Worm (Caenorhabditis elegans) whole organism, dauer: Measurements from ENCODE around the gene try-11.
"Not testable (repeated sequence)": the region's sequence is repeated elsewhere in the genome, so short reads cannot be mapped to it uniquely, and the experiment has no call there.

Source experiments
- unc-62 ChIP-seq: sonication (generic microtip); optimal IDR thresholded peaks from 2 replicates; lab custom pipeline; 2017; ENCODE audit warnings: missing biosample characterization, missing genetic modification reagents, missing genetic modification characterization

Gene try-11

DNA sequence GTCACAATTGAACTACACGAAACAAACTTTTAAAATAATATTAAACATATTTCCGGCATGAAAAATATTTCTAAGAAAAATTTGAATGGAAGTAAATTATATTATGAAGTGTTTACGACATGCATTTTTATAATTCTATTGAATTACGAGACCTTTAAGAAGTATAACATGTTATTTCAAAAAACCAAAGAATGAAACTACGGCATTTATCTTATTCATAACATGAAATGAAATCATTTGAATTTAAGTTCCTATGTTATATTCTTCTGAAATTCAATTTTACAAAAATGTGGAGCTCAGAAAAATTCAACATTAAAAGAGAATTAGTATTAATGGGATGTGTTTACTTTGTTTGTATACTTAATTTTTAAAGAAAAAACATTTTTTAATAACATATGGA is 20.5 kb upstream of the try-11 start, which contains the start of gene srw-71:
Gene srw-71 (minus strand): TSS at position 101 of the 400 bp plus-strand sequence.
- no peak for TF ChIP-seq unc-62 (GFP tag; lab: Kevin White, UChicago)

DNA sequence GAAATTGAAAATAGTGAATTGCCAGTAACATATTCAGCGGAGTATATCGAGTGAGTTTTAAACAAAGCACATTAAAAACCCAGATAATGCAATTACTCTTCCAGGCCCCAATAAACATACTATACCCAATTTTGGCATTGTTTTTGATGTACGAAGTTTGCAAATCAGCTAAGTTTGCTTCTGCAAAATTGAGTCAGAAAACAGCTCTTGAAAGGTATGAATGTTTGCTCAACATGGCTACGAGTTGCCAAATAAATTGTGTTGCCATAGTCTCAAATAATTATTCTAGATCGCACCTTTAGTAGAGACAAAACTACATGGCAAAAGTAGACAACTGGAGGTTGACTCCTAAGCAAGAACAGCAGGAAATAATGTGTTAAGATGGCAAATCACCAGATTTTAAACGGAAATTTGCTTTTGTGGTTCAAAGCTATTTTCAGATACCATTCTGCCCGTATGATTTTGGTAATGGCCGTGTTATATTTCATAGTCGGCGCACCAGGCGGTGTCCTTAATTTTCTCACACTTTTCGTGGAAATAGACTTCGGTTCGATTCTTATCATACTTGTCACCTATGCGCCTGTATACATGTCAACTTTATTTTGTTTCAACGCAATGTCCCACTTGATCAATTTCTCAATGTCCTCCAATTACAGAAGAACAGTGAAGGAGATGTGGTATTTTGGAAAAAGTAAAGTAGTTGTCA is 18.9 kb upstream of the try-11 start:
- TF ChIP-seq unc-62 (GFP tag; lab: Kevin White, UChicago), result no peak

ce11 chrV:7434805-7435363 is 16.6 kb upstream of the try-11 start:
- no peak for TF ChIP-seq unc-62 (GFP tag; lab: Kevin White, UChicago)

- no peak for TF ChIP-seq unc-62 (GFP tag; lab: Kevin White, UChicago)
Observed at ce11 chrV:7435376-7436204, 15.9 kb upstream of the try-11 start, which contains the start of the genes ddo-2 and F25E5.8. ddo-2 (minus strand) TSS chrV:7435705. F25E5.8 (plus strand) TSS chrV:7435930.

DNA sequence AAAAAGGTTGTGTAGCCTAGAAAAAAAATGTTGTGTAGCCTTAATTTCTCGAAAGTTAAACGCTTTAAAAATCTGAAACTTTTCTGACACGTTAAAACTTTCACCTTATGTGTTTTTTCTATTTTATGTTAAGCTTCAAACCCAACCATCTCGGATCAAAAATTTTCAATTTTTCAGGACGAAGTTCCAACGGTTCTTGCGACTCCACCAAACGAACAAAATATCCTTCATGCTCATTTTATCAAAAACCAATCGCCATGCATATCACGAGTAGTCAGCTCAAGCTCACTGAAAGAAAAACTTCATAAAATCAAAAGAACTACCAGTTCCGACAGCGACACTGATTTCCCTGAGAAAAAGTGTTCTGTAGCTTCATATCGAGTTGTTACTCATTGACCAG is 15.0 kb upstream of the try-11 start:
- TF ChIP-seq unc-62 (GFP tag; lab: Kevin White, UChicago), result no peak

DNA sequence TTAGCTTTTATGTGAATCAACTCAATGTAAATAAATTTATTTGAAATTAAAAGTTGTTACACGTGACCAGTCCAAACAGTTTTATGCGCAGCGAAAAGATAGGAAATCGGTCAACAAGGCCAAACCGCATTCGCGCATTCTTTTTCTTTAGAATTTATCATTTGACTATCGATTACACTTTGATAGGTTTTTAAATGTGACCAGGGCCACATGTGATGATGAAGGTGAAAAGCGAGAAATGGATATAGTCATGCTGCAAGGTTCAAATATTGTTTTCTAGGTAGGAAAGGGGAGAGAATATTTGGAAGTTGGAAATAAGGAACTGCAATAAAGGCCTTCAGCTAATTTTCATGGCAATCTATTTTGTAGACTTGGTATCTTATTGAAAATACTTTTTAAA is 14.6 kb upstream of the try-11 start:
- TF ChIP-seq unc-62 (GFP tag; lab: Kevin White, UChicago), result no peak

DNA sequence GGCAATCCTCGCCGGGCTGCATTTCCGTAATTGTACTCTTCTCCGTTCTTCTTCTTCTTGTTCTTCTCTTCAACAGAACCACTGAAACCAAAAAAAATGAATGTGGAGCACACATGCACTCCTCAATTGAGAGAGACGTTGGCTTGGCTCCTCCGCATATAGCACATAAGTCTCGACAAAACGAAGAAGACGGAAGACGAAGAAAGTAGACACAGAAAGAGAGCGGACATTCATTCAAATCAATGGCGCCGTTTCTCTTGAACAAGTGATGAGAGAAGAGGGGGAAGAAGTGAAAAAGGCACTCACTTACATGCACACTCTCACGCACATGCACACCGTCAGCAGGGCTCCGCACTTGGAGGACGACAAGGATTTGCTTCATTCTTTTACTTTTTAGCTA is 14.0 kb upstream of the try-11 start, which contains the start of gene F25E5.9:
Gene F25E5.9 (minus strand): TSS at position 382 of the 400 bp plus-strand sequence.
- no peak for TF ChIP-seq unc-62 (GFP tag; lab: Kevin White, UChicago)

DNA sequence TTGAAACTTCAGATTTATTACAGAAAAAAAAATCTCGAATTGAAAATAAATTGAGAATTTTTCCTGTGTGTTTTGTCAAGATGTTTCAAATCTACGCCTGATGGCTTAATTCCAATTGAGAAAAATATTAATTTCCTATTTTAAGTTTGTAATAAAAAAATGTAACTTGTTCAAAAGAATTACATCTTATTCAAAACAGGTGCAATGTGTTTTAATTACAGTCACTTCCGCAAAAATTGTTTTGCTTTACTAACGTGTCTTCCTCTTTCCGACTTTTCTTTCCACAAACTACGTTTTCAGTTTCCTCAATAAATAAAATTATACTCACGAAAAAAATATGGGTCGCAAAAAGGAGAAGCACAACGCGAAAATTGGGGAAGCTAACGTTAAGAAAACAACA is 13.5 kb upstream of the try-11 start, which contains the start of gene F25E5.16:
Gene F25E5.16 (plus strand): TSS at position 301 of the 400 bp plus-strand sequence.
- TF ChIP-seq unc-62 (GFP tag; lab: Kevin White, UChicago), result no peak

- no peak for TF ChIP-seq unc-62 (GFP tag; lab: Kevin White, UChicago)
Observed at ce11 chrV:7439807-7440206, 11.7 kb upstream of the try-11 start, which contains the start of gene try-13. try-13 (plus strand) TSS chrV:7440107.

DNA sequence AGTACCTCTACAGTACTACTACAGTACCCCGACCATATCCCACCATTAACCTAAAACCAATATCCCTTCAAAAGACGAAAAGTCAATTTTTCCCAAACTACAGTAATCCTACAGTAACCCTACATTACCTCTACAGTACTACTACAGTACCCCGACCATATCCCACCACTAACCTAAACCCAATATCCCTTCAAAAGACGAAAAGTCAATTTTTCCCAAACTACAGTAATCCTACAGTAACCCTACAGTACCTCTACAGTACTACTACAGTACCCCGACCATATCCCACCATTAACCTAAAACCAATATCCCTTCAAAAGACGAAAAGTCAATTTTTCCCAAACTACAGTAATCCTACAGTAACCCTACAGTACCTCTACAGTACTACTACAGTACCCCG is 7.2 kb upstream of the try-11 start, which contains the start of gene nhr-141:
Gene nhr-141 (plus strand): TSS at position 331 of the 400 bp plus-strand sequence.
- not testable (repeated sequence) for TF ChIP-seq unc-62 (GFP tag; lab: Kevin White, UChicago)

DNA sequence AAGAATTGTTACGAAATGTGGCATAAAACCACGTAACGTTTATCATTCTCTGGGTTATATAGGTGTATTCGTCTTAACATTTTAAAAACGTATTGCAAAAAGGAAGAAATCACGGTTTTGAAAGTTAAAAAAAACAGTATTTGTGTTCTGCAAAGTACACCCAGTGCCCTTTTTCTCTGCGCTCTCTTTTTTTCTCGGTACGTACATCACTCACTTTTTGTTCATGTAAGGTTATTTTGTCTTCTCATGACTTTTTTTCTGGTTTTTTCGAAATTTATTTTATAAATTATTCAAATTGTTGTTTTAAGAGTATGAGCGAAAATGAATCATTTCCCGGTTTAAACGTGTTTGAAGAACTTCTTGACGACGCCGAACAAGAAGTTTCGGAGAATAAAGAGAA is 4.6 kb upstream of the try-11 start, which contains the start of gene F25E5.5:
Gene F25E5.5 (plus strand): TSS at position 301 of the 400 bp plus-strand sequence.
- TF ChIP-seq unc-62 (GFP tag; lab: Kevin White, UChicago), result no peak

- no peak for TF ChIP-seq unc-62 (GFP tag; lab: Kevin White, UChicago)
Observed at ce11 chrV:7449303-7449827, 2.2 kb upstream of the try-11 start, which contains the start of gene try-12. try-12 (plus strand) TSS chrV:7449353.

ce11 chrV:7454236-7454635 is 2.7 kb downstream of the try-11 start, which contains the start of gene try-8:
try-8 (minus strand) TSS chrV:7454336.
- no peak for TF ChIP-seq unc-62 (GFP tag; lab: Kevin White, UChicago)

DNA sequence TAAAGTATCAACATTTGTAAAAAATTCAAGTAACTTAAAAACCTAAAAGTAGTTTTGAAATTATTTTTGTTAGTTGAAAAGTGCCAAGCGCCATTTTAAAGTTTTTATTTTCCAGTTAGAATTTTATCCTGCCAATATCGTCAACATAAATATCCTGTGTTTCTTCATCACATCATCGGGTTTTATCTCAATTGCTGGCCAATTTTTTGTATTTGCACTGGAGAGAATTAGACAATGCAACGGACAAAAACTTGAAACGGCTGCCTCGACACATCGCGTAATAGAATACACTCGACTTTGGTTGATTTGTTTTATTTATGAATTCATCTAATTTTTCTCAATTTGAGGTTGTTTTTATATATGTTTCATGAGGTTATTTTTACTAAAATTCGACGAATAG is 3.5 kb downstream of the try-11 start, which contains the start of gene F25E5.2:
Gene F25E5.2 (plus strand): TSS at position 301 of the 400 bp plus-strand sequence.
- TF ChIP-seq unc-62 (GFP tag; lab: Kevin White, UChicago), result no peak

- TF ChIP-seq unc-62 (GFP tag; lab: Kevin White, UChicago), result no peak
Observed at ce11 chrV:7460898-7461297, 9.4 kb downstream of the try-11 start, which contains the start of gene srh-92. srh-92 (minus strand) TSS chrV:7460998.
